Fruit fly (Drosophila melanogaster) whole organism, prepupa: ENCODE data around the gene Prosbeta4.

Experiments used
- CG1621 ChIP-seq: fragments of 200-800 bp; sonication (Bioruptor generic); optimal IDR thresholded peaks from 3 replicates; lab custom pipeline; 2018; ENCODE audit warnings: missing biosample characterization, mild to moderate bottlenecking, missing genetic modification characterization
- CG6808 ChIP-seq: fragments of 200-800 bp; sonication (Bioruptor generic); optimal IDR thresholded peaks from 3 replicates; lab custom pipeline; 2017; ENCODE audit warnings: missing biosample characterization, missing genetic modification characterization, mild to moderate bottlenecking, moderate library complexity, missing genetic modification reagents
- CG8319 ChIP-seq: fragments of 200-800 bp; sonication (Bioruptor generic); optimal IDR thresholded peaks from 3 replicates; lab custom pipeline; 2016; ENCODE audit warnings: missing biosample characterization, missing genetic modification characterization
- Sox15 ChIP-seq: fragments of 200-800 bp; sonication (Bioruptor generic); optimal IDR thresholded peaks from 3 replicates; lab custom pipeline; 2016; ENCODE audit warnings: missing biosample characterization, missing genetic modification characterization

DNA sequence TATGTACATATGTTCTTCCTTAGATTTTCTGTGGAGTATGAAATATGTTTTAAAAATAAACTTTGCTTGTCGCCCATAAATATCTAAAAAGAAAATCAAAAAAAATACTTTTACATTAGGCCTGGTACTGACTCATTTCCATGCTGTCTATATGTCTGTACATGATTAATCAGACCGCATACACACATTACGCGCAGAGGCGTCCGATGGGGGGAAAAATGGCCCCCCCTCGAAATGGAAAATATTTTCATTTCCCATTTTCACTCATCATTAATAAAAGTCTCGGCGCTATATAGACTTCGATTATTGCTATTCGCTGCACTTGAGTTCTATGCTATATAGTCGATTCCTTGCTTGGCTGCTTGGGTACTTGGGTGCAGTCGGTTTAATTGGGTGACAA lies 30.0 kb upstream of the Prosbeta4 start:
- TF ChIP-seq CG1621: no peak
- TF ChIP-seq CG8319: no peak
- TF ChIP-seq Sox15: no peak
- no peak for TF ChIP-seq CG6808 (GFP tag; lab: Kevin White, UChicago)
